Worm (Caenorhabditis elegans): ENCODE results near the gene wrb-1.

The wrb-1 gene

ce11 chrV:1157443-1157842 lies 38.4 kb upstream of the wrb-1 start:
- TF ChIP-seq ama-1 (optimal IDR thresholded peaks at IDR 0.05) = peak; percentile 87
- TF ChIP-seq pha-4 (GFP tag; IDR thresholded peaks at IDR 0.05) = 0 out of 2 replicates have a peak, but pooled peaks have one; percentile 11
- TF ChIP-seq pha-4 (tag; optimal IDR thresholded peaks at IDR 0.05) = no peak
- TF ChIP-seq lir-3 (tag; optimal IDR thresholded peaks at IDR 0.05) = no peak
- TF ChIP-seq ctbp-1 (GFP tag; IDR thresholded peaks at IDR 0.05) = 0 out of 2 replicates have a peak, but pooled peaks have one; percentile 7
- TF ChIP-seq tra-1 (GFP tag; IDR thresholded peaks at IDR 0.05) = 0 out of 2 replicates have a peak, but pooled peaks have one; percentile 10
- TF ChIP-seq nhr-77 (tag; optimal IDR thresholded peaks at IDR 0.05) = peak; percentile 2
- peak; percentile 85 for TF ChIP-seq aha-1 (tag)
- no peak for TF ChIP-seq madf-5 (GFP tag; IDR thresholded peaks at IDR 0.05)

DNA sequence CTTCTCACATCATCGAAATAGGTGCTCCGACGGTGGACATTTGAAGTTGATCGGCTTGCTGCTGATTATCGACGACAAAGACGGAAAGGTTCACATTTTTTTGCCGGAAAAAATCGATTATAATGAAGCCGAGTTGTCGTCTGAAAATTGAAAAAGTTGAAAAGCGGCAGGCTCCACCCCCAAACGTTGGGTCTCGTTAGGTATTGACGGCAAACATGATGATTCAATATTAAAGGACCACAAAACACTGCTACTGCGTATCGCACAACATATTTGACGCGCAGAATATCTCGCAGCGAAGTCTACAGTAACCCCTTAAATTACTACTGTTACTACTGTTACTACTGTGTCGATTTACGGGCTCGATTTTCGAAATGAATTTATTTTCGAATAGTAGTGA lies 37.6 kb upstream of the wrb-1 start:
- TF ChIP-seq arid-1 (GFP tag; conservative IDR thresholded peaks at IDR 0.05) (peak; percentile 64; the same call in 1 of the 2 replicates), ctbp-1 (GFP tag; IDR thresholded peaks at IDR 0.05) (peak; percentile 73), hmg-1.1 (GFP tag; IDR thresholded peaks at IDR 0.05) (0 out of 2 replicates have a peak, but pooled peaks have one; percentile 26), nhr-48 (tag; optimal IDR thresholded peaks at IDR 0.05) (no peak), nhr-42 (GFP tag; IDR thresholded peaks at IDR 0.05) (peak; percentile 66; the same call in 1 of the 2 replicates), rbr-2 (tag; optimal IDR thresholded peaks at IDR 0.05) (peak; percentile 34), nhr-111 (GFP tag; optimal IDR thresholded peaks at IDR 0.05) (peak; percentile 43), tra-1 (GFP tag; IDR thresholded peaks at IDR 0.05) (peak; percentile 58; the same call in 1 of the 2 replicates), egl-43 (GFP tag; IDR thresholded peaks at IDR 0.05) (peak; percentile 70), nhr-237 (tag; optimal IDR thresholded peaks at IDR 0.05) (no peak), F37D6.2 (tag; optimal IDR thresholded peaks at IDR 0.05) (no peak), nhr-6 (tag; optimal IDR thresholded peaks at IDR 0.05) (no peak), pha-4 (GFP tag; IDR thresholded peaks at IDR 0.05) (0 out of 2 replicates have a peak, but pooled peaks have one; percentile 33), pha-4 (tag; optimal IDR thresholded peaks at IDR 0.05) (no peak), ceh-28 (tag; optimal IDR thresholded peaks at IDR 0.05) (peak; percentile 15), mes-2 (tag; optimal IDR thresholded peaks at IDR 0.05; ENCODE audit: poor library complexity, severe bottlenecking) (peak; percentile 63), set-16 (GFP tag; IDR thresholded peaks at IDR 0.05) (no peak), zag-1 (tag; optimal IDR thresholded peaks at IDR 0.05) (no peak), hif-1 (tag; optimal IDR thresholded peaks at IDR 0.05) (peak in 1 of 2 experiments; percentile 15), lin-1 (GFP tag; IDR thresholded peaks at IDR 0.05) (no peak), lim-7 (GFP tag; IDR thresholded peaks at IDR 0.05) (peak; percentile 47; the same call in 1 of the 2 replicates), Y75B8A.6 (GFP tag; IDR thresholded peaks at IDR 0.05) (no peak), dmd-8 (GFP tag; IDR thresholded peaks at IDR 0.05) (no peak), vab-7 (GFP tag; IDR thresholded peaks at IDR 0.05) (peak; percentile 50; the same call in 1 of the 2 replicates), gei-8 (GFP tag; optimal IDR thresholded peaks at IDR 0.05) (peak; percentile 66), mep-1 (tag; optimal IDR thresholded peaks at IDR 0.05) (peak; percentile 32), hlh-30 (tag; optimal IDR thresholded peaks at IDR 0.05; ENCODE audit: insufficient read depth) (no peak), nhr-102 (tag; optimal IDR thresholded peaks at IDR 0.05) (peak; percentile 79), tag-97 (GFP tag; IDR thresholded peaks at IDR 0.05) (0 out of 2 replicates have a peak, but pooled peaks have one; percentile 16), D1046.2 (GFP tag; IDR thresholded peaks at IDR 0.05) (no peak), dpl-1 (GFP tag; optimal IDR thresholded peaks at IDR 0.05) (no peak), zfp-3 (GFP tag; conservative IDR thresholded peaks at IDR 0.05) (no peak), Y5F2A.4 (GFP tag; optimal IDR thresholded peaks at IDR 0.05) (peak; percentile 19), daf-16 (GFP tag; optimal IDR thresholded peaks at IDR 0.05) (no peak), daf-16 (tag; optimal IDR thresholded peaks at IDR 0.05) (no peak), egl-27 (tag; optimal IDR thresholded peaks at IDR 0.05) (no peak), ama-1 (optimal IDR thresholded peaks at IDR 0.05) (peak; percentile 94), Y48G9A.11 (GFP tag; IDR thresholded peaks at IDR 0.05) (peak; percentile 57; the same call in 1 of the 2 replicates), nhr-41 (GFP tag; IDR thresholded peaks at IDR 0.05) (no peak; the same call in 1 of the 2 replicates), R02D3.7 (tag; optimal IDR thresholded peaks at IDR 0.05) (no peak), lin-29 (GFP tag; IDR thresholded peaks at IDR 0.05) (0 out of 2 replicates have a peak, but pooled peaks have one; percentile 34), zip-2 (tag; optimal IDR thresholded peaks at IDR 0.05) (no peak), lin-38 (GFP tag; IDR thresholded peaks at IDR 0.05) (peak; percentile 30; the same call in 1 of the 2 replicates), aha-1 (tag) (peak; percentile 95), unc-130 (GFP tag; optimal IDR thresholded peaks at IDR 0.05) (no peak)
